Worm (Caenorhabditis elegans): Measurements from ENCODE around the gene lbp-7.

The lbp-7 gene

ce11 chrV:13845136-13845535 is 34.2 kb upstream of the lbp-7 start, which contains the start of gene srx-131:
Gene srx-131 (plus strand): TSS chrV:13845436.
- TF ChIP-seq aly-1 (tag; optimal IDR thresholded peaks at IDR 0.05) (no peak), hnd-1 (tag; optimal IDR thresholded peaks at IDR 0.05) (no peak), tra-4 (tag; optimal IDR thresholded peaks at IDR 0.05) (no peak), F13C5.2 (tag; optimal IDR thresholded peaks at IDR 0.05) (no peak), flt-1 (GFP tag; IDR thresholded peaks at IDR 0.05) (no peak), ets-7 (tag; optimal IDR thresholded peaks at IDR 0.05) (no peak), ceh-36 (tag; optimal IDR thresholded peaks at IDR 0.05) (no peak), tbx-11 (GFP tag; IDR thresholded peaks at IDR 0.05) (no peak), scrt-1 (GFP tag; IDR thresholded peaks at IDR 0.05) (no peak), B0310.2 (tag; optimal IDR thresholded peaks at IDR 0.05) (no peak), hmbx-1 (tag; optimal IDR thresholded peaks at IDR 0.05) (no peak), pes-1 (GFP tag; IDR thresholded peaks at IDR 0.05) (no peak)

ce11 chrV:13848379-13848778 is 31.0 kb upstream of the lbp-7 start, which contains the start of gene srx-133:
Gene srx-133 (plus strand): TSS chrV:13848679.
- TF ChIP-seq sea-1 (GFP tag; conservative IDR thresholded peaks at IDR 0.05) (no peak), ceh-13 (GFP tag; optimal IDR thresholded peaks at IDR 0.05) (no peak), tbx-11 (GFP tag; IDR thresholded peaks at IDR 0.05) (no peak), B0310.2 (tag; optimal IDR thresholded peaks at IDR 0.05) (no peak), pes-1 (GFP tag; IDR thresholded peaks at IDR 0.05) (no peak), aly-1 (tag; optimal IDR thresholded peaks at IDR 0.05) (no peak), scrt-1 (GFP tag; IDR thresholded peaks at IDR 0.05) (no peak), ets-7 (tag; optimal IDR thresholded peaks at IDR 0.05) (no peak), flt-1 (GFP tag; IDR thresholded peaks at IDR 0.05) (no peak), tbx-37 (GFP tag; conservative IDR thresholded peaks at IDR 0.05) (no peak), ceh-36 (tag; optimal IDR thresholded peaks at IDR 0.05) (no peak), hnd-1 (tag; optimal IDR thresholded peaks at IDR 0.05) (no peak), hmbx-1 (tag; optimal IDR thresholded peaks at IDR 0.05) (no peak), F13C5.2 (tag; optimal IDR thresholded peaks at IDR 0.05) (no peak), ama-1 (optimal IDR thresholded peaks at IDR 0.05) (no peak)

DNA sequence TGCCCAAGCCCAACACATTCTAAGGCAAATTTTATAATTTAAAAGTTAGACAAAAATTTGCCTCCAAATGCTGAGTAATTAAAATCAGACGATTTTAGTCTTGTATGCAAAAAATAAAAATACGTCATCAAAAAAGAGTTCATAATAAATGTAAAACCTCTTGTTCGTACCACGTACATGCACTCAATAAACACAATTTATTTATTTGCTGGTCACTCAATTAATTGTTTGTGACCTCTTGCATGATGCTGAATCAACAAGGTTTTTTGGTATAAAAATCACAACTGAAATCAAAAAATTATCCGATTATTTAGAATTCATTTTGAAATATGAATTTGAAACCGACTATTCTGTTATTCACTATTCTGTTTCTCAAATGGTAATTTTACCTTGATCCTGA is 29.2 kb upstream of the lbp-7 start, which contains the start of gene hpx-2:
Gene hpx-2 (plus strand): TSS at position 301 of the 400 bp plus-strand sequence.
- TF ChIP-seq tbx-37 (GFP tag; conservative IDR thresholded peaks at IDR 0.05) = no peak
- no peak for TF ChIP-seq ceh-13 (GFP tag; optimal IDR thresholded peaks at IDR 0.05)
- TF ChIP-seq tra-4 (tag; optimal IDR thresholded peaks at IDR 0.05) = no peak
- TF ChIP-seq hnd-1 (tag; optimal IDR thresholded peaks at IDR 0.05) = no peak
- TF ChIP-seq pes-1 (GFP tag; IDR thresholded peaks at IDR 0.05) = no peak
- TF ChIP-seq hmbx-1 (tag; optimal IDR thresholded peaks at IDR 0.05) = no peak
- TF ChIP-seq ceh-36 (tag; optimal IDR thresholded peaks at IDR 0.05) = no peak
- no peak for TF ChIP-seq hmg-4 (GFP tag; optimal IDR thresholded peaks at IDR 0.05)
- no peak for TF ChIP-seq flt-1 (GFP tag; IDR thresholded peaks at IDR 0.05)
- no peak for TF ChIP-seq tbx-11 (GFP tag; IDR thresholded peaks at IDR 0.05)

DNA sequence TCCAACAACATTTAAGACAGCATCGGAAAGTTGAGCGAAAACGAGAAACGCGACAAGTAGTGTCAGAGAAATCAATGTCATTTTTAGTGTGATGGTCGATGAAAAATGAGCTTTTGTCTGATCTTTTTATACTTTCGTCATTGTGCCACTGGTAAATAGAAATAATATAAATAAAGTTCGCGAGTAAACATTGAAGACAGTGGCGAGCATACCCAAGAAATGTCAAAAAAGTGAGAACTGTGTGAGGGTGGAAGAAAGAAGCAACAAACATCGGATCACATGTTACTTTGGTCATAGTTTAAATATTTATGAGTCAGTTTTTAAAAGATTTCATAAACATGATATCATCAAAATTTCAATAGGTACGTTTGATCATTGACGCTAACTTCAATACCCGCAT is 25.0 kb upstream of the lbp-7 start, which contains the start of gene ttr-21:
Gene ttr-21 (minus strand): TSS at position 100 of the 400 bp plus-strand sequence.
- TF ChIP-seq flt-1 (GFP tag; IDR thresholded peaks at IDR 0.05) (no peak), hmg-4 (GFP tag; optimal IDR thresholded peaks at IDR 0.05) (no peak), tbx-11 (GFP tag; IDR thresholded peaks at IDR 0.05) (no peak), ceh-13 (GFP tag; optimal IDR thresholded peaks at IDR 0.05) (no peak), scrt-1 (GFP tag; IDR thresholded peaks at IDR 0.05) (no peak), sea-1 (GFP tag; conservative IDR thresholded peaks at IDR 0.05) (no peak), F13C5.2 (tag; optimal IDR thresholded peaks at IDR 0.05) (no peak), ceh-36 (tag; optimal IDR thresholded peaks at IDR 0.05) (no peak), pes-1 (GFP tag; IDR thresholded peaks at IDR 0.05) (no peak), B0310.2 (tag; optimal IDR thresholded peaks at IDR 0.05) (no peak), tra-4 (tag; optimal IDR thresholded peaks at IDR 0.05) (no peak), ama-1 (optimal IDR thresholded peaks at IDR 0.05) (no peak), hmbx-1 (tag; optimal IDR thresholded peaks at IDR 0.05) (no peak), hnd-1 (tag; optimal IDR thresholded peaks at IDR 0.05) (no peak), aly-1 (tag; optimal IDR thresholded peaks at IDR 0.05) (no peak), ets-7 (tag; optimal IDR thresholded peaks at IDR 0.05) (no peak), tbx-37 (GFP tag; conservative IDR thresholded peaks at IDR 0.05) (no peak)

- TF ChIP-seq ets-7 (tag; optimal IDR thresholded peaks at IDR 0.05) = no peak
- TF ChIP-seq ama-1 (optimal IDR thresholded peaks at IDR 0.05) = no peak
- no peak for TF ChIP-seq sea-1 (GFP tag; conservative IDR thresholded peaks at IDR 0.05)
- TF ChIP-seq aly-1 (tag; optimal IDR thresholded peaks at IDR 0.05) = no peak
- no peak for TF ChIP-seq flt-1 (GFP tag; IDR thresholded peaks at IDR 0.05)
- TF ChIP-seq B0310.2 (tag; optimal IDR thresholded peaks at IDR 0.05) = no peak
- no peak for TF ChIP-seq hnd-1 (tag; optimal IDR thresholded peaks at IDR 0.05)
- TF ChIP-seq hmg-4 (GFP tag; optimal IDR thresholded peaks at IDR 0.05) = no peak
- TF ChIP-seq tbx-11 (GFP tag; IDR thresholded peaks at IDR 0.05) = no peak
- no peak for TF ChIP-seq hmbx-1 (tag; optimal IDR thresholded peaks at IDR 0.05)
- no peak for TF ChIP-seq ceh-13 (GFP tag; optimal IDR thresholded peaks at IDR 0.05)
Observed at ce11 chrV:13856376-13856775, 23.0 kb upstream of the lbp-7 start, which contains the start of gene srx-134. Gene srx-134 (minus strand): TSS chrV:13856476.

ce11 chrV:13857132-13857531 is 22.2 kb upstream of the lbp-7 start, which contains the start of gene srx-136:
Gene srx-136 (plus strand): TSS chrV:13857432.
- no peak for TF ChIP-seq ets-7 (tag; optimal IDR thresholded peaks at IDR 0.05)
- no peak for TF ChIP-seq pes-1 (GFP tag; IDR thresholded peaks at IDR 0.05)
- no peak for TF ChIP-seq B0310.2 (tag; optimal IDR thresholded peaks at IDR 0.05)
- TF ChIP-seq hmbx-1 (tag; optimal IDR thresholded peaks at IDR 0.05) = no peak
- no peak for TF ChIP-seq aly-1 (tag; optimal IDR thresholded peaks at IDR 0.05)
- TF ChIP-seq tbx-11 (GFP tag; IDR thresholded peaks at IDR 0.05) = no peak
- no peak for TF ChIP-seq F13C5.2 (tag; optimal IDR thresholded peaks at IDR 0.05)
- no peak for TF ChIP-seq flt-1 (GFP tag; IDR thresholded peaks at IDR 0.05)
- no peak for TF ChIP-seq hnd-1 (tag; optimal IDR thresholded peaks at IDR 0.05)

ce11 chrV:13858906-13859305 is 20.4 kb upstream of the lbp-7 start, which contains the start of gene srx-135:
Gene srx-135 (plus strand): TSS chrV:13859206.
- no peak for TF ChIP-seq scrt-1 (GFP tag; IDR thresholded peaks at IDR 0.05)
- TF ChIP-seq ceh-36 (tag; optimal IDR thresholded peaks at IDR 0.05) = no peak
- no peak for TF ChIP-seq flt-1 (GFP tag; IDR thresholded peaks at IDR 0.05)
- TF ChIP-seq B0310.2 (tag; optimal IDR thresholded peaks at IDR 0.05) = no peak
- TF ChIP-seq hmbx-1 (tag; optimal IDR thresholded peaks at IDR 0.05) = no peak
- no peak for TF ChIP-seq tra-4 (tag; optimal IDR thresholded peaks at IDR 0.05)
- TF ChIP-seq aly-1 (tag; optimal IDR thresholded peaks at IDR 0.05) = no peak
- no peak for TF ChIP-seq hnd-1 (tag; optimal IDR thresholded peaks at IDR 0.05)
- no peak for TF ChIP-seq hmg-4 (GFP tag; optimal IDR thresholded peaks at IDR 0.05)
- no peak for TF ChIP-seq ets-7 (tag; optimal IDR thresholded peaks at IDR 0.05)
- TF ChIP-seq pes-1 (GFP tag; IDR thresholded peaks at IDR 0.05) = no peak

Measured in whole organism, early embryonic.